Fruit fly (Drosophila melanogaster): ENCODE data around the gene sloth2.

sloth2 gene

dm6 chrX:7058973-7059372 lies 47.8 kb downstream of the sloth2 start:
- TF ChIP-seq CG12236 (GFP tag; optimal IDR thresholded peaks at IDR 0.05) (no peak), MBD-R2 (GFP tag; IDR thresholded peaks at IDR 0.05) (no peak), CG10321 (GFP tag; IDR thresholded peaks at IDR 0.05) (no peak), NFAT (GFP tag; IDR thresholded peaks at IDR 0.05) (no peak), CG6272 (GFP tag; IDR thresholded peaks at IDR 0.05) (no peak), pita (GFP tag; optimal IDR thresholded peaks at IDR 0.05) (no peak), CG15479 (GFP tag; optimal IDR thresholded peaks at IDR 0.05) (peak; percentile 61), tll (GFP tag; optimal IDR thresholded peaks at IDR 0.05) (peak in 1 of 2 experiments; percentile 77), CG9609 (GFP tag; optimal IDR thresholded peaks at IDR 0.05) (no peak), C15 (GFP tag; IDR thresholded peaks at IDR 0.05) (no peak), chinmo (GFP tag; IDR thresholded peaks at IDR 0.05; ENCODE audit: partially characterized antibody) (no peak), CG13624 (GFP tag; optimal IDR thresholded peaks at IDR 0.05) (no peak), Sox102F (GFP tag; optimal IDR thresholded peaks at IDR 0.05) (no peak), lov (optimal IDR thresholded peaks at IDR 0.05) (no peak), lov (GFP tag; IDR thresholded peaks at IDR 0.05) (no peak), tin (GFP tag; optimal IDR thresholded peaks at IDR 0.05) (no peak), zen (tag; optimal IDR thresholded peaks at IDR 0.05) (peak; percentile 96)
